Fruit fly (Drosophila melanogaster) whole organism, embryonic: ENCODE data around the gene Irk1.

Source experiments
- Bteb2 ChIP-seq: fragments of 200-800 bp; sonication (Bioruptor generic); optimal IDR thresholded peaks from 2 replicates; lab custom pipeline; 2016; ENCODE audit warnings: missing biosample characterization, missing genetic modification characterization
- CG10321 ChIP-seq: fragments of 200-800 bp; sonication (Bioruptor generic); IDR thresholded peaks from 2 replicates; pipeline ENCODE4 v1.3.6; 2022; ENCODE audit warnings: missing biosample characterization, missing genetic modification characterization
- CG11456 ChIP-seq: fragments of 200-800 bp; sonication (Bioruptor generic); IDR thresholded peaks from 3 replicates; pipeline ENCODE4 v1.3.6; 2022; ENCODE audit warnings: missing biosample characterization, missing genetic modification characterization
- CG15479 ChIP-seq: fragments of 200-800 bp; sonication (Bioruptor generic); optimal IDR thresholded peaks from 3 replicates; lab custom pipeline; 2019; ENCODE audit warnings: missing biosample characterization, mild to moderate bottlenecking, missing genetic modification characterization, moderate library complexity
- CG17912 ChIP-seq: fragments of 200-800 bp; sonication (Bioruptor generic); optimal IDR thresholded peaks from 2 replicates; lab custom pipeline; 2018; ENCODE audit warnings: missing biosample characterization, mild to moderate bottlenecking, missing genetic modification characterization
- CG30020 ChIP-seq: fragments of 200-800 bp; optimal IDR thresholded peaks from 2 replicates; lab custom pipeline; 2019; ENCODE audit warnings: missing biosample characterization, mild to moderate bottlenecking, missing genetic modification characterization, moderate library complexity
- CG3407 ChIP-seq: fragments of 200-800 bp; sonication (Bioruptor generic); optimal IDR thresholded peaks from 2 replicates; lab custom pipeline; 2018; ENCODE audit warnings: missing biosample characterization, mild to moderate bottlenecking, missing genetic modification characterization
- CG34422 ChIP-seq: fragments of 200-800 bp; sonication (Bioruptor generic); IDR thresholded peaks from 3 replicates; pipeline ENCODE4 v1.3.6; 2022; ENCODE audit warnings: missing biosample characterization, missing genetic modification characterization
- CG4282 ChIP-seq: fragments of 200-800 bp; sonication (Bioruptor generic); optimal IDR thresholded peaks from 2 replicates; lab custom pipeline; 2016; ENCODE audit warnings: missing biosample characterization, missing genetic modification characterization
- CG4404 ChIP-seq: fragments of 200-800 bp; sonication (Bioruptor generic); IDR thresholded peaks from 2 replicates; pipeline ENCODE4 v1.3.6; 2022; ENCODE audit warnings: missing biosample characterization, missing genetic modification characterization
- CG5180 ChIP-seq: fragments of 200-800 bp; sonication (Bioruptor generic); optimal IDR thresholded peaks from 3 replicates; lab custom pipeline; 2017; ENCODE audit warnings: missing biosample characterization, missing genetic modification characterization, mild to moderate bottlenecking, moderate library complexity, missing genetic modification reagents
- CG6175 ChIP-seq: fragments of 200-800 bp; sonication (Bioruptor generic); IDR thresholded peaks from 3 replicates; pipeline ENCODE4 v1.3.6; 2022; ENCODE audit warnings: missing biosample characterization, missing genetic modification characterization
- CG6254 ChIP-seq: fragments of 200-800 bp; sonication (Bioruptor generic); optimal IDR thresholded peaks from 3 replicates; lab custom pipeline; 2017; ENCODE audit warnings: mild to moderate bottlenecking, missing biosample characterization, missing genetic modification reagents, missing genetic modification characterization
- CG6689 ChIP-seq: fragments of 200-800 bp; sonication (Bioruptor generic); IDR thresholded peaks from 2 replicates; pipeline ENCODE4 v1.3.6; 2022; ENCODE audit warnings: missing biosample characterization, missing genetic modification characterization
- CG7357 ChIP-seq: fragments of 200-800 bp; sonication (Bioruptor generic); IDR thresholded peaks from 3 replicates; pipeline ENCODE4 v1.3.6; 2022; ENCODE audit warnings: missing biosample characterization, missing genetic modification characterization
- CG7745 ChIP-seq: fragments of 200-800 bp; sonication (Bioruptor generic); optimal IDR thresholded peaks from 2 replicates; lab custom pipeline; 2018; ENCODE audit warnings: missing biosample characterization, mild to moderate bottlenecking, missing genetic modification characterization, moderate library complexity
- E2f1 ChIP-seq: fragments of 200-800 bp; sonication (Bioruptor generic); IDR thresholded peaks from 2 replicates; pipeline ENCODE4 v1.3.6; 2022; ENCODE audit warnings: missing biosample characterization, missing genetic modification characterization
- HHEX ChIP-seq: fragments of 200-800 bp; sonication (Bioruptor generic); optimal IDR thresholded peaks from 3 replicates; lab custom pipeline; 2017; ENCODE audit warnings: missing biosample characterization, mild to moderate bottlenecking, missing genetic modification characterization, missing genetic modification reagents
- HLH54F ChIP-seq: fragments of 200-800 bp; sonication (Bioruptor generic); optimal IDR thresholded peaks from 3 replicates; lab custom pipeline; 2016; ENCODE audit warnings: missing biosample characterization, missing genetic modification characterization
- Hey ChIP-seq: fragments of 200-800 bp; sonication (Bioruptor generic); optimal IDR thresholded peaks from 3 replicates; lab custom pipeline; 2018; ENCODE audit warnings: missing biosample characterization, mild to moderate bottlenecking, missing genetic modification characterization
- HmgZ ChIP-seq: fragments of 200-800 bp; sonication (Bioruptor generic); optimal IDR thresholded peaks from 2 replicates; lab custom pipeline; 2018; ENCODE audit warnings: missing biosample characterization, mild to moderate bottlenecking, missing genetic modification characterization
- Lpt ChIP-seq: fragments of >200 bp; optimal IDR thresholded peaks from 2 replicates; lab custom pipeline; 2018; ENCODE audit warnings: missing biosample characterization, missing genetic modification characterization
- NK7.1 ChIP-seq: fragments of 200-800 bp; sonication (Bioruptor generic); optimal IDR thresholded peaks from 3 replicates; lab custom pipeline; 2016; ENCODE audit warnings: missing biosample characterization, missing genetic modification characterization
- Side ChIP-seq: fragments of 200-800 bp; sonication (Bioruptor generic); optimal IDR thresholded peaks from 2 replicates; lab custom pipeline; 2016; ENCODE audit warnings: missing biosample characterization, missing genetic modification characterization
- Sox100B ChIP-seq: fragments of 200-800 bp; sonication (Bioruptor generic); optimal IDR thresholded peaks from 3 replicates; lab custom pipeline; 2018; ENCODE audit warnings: missing biosample characterization, mild to moderate bottlenecking, missing genetic modification characterization
- Sry-β ChIP-seq: fragments of 200-800 bp; sonication (Bioruptor generic); optimal IDR thresholded peaks from 2 replicates; lab custom pipeline; 2018; ENCODE audit warnings: missing biosample characterization, mild to moderate bottlenecking, missing genetic modification characterization, moderate library complexity
- Ssrp ChIP-seq: fragments of 200-800 bp; sonication (Bioruptor generic); optimal IDR thresholded peaks from 2 replicates; lab custom pipeline; 2018; ENCODE audit warnings: missing biosample characterization, mild to moderate bottlenecking, missing genetic modification characterization, moderate library complexity
- ac ChIP-seq: fragments of 200-800 bp; sonication (Bioruptor generic); optimal IDR thresholded peaks from 3 replicates; lab custom pipeline; 2017; ENCODE audit warnings: missing biosample characterization, mild to moderate bottlenecking, missing genetic modification characterization
- bcd ChIP-seq: fragments of 200-800 bp; sonication (Bioruptor generic); optimal IDR thresholded peaks from 2 replicates; lab custom pipeline; 2017; ENCODE audit warnings: missing biosample characterization, mild to moderate bottlenecking, missing genetic modification characterization
- cad ChIP-seq: fragments of >200 bp; optimal IDR thresholded peaks from 2 replicates; lab custom pipeline; 2017; ENCODE audit warnings: missing biosample characterization, missing genetic modification characterization
- caup ChIP-seq: fragments of 200-800 bp; sonication (Bioruptor generic); optimal IDR thresholded peaks from 3 replicates; lab custom pipeline; 2017; ENCODE audit warnings: missing biosample characterization, mild to moderate bottlenecking, missing genetic modification characterization, moderate library complexity; ENCODE audit not compliant: severe bottlenecking
- chif ChIP-seq, 2 experiments: fragments of 200-800 bp; sonication (Bioruptor generic); optimal IDR thresholded peaks; 3 replicates each; lab custom pipeline; 2016; ENCODE audit warnings: missing biosample characterization in 2 of 2, missing genetic modification characterization in 2 of 2
- chm ChIP-seq: fragments of 200-800 bp; sonication (Bioruptor generic); IDR thresholded peaks from 2 replicates; pipeline ENCODE4 v1.3.6; 2022; ENCODE audit warnings: missing biosample characterization, missing genetic modification characterization
- corto ChIP-seq: fragments of 200-800 bp; sonication (Bioruptor generic); optimal IDR thresholded peaks from 2 replicates; lab custom pipeline; 2016; ENCODE audit warnings: missing biosample characterization, mild to moderate bottlenecking, missing genetic modification characterization, moderate library complexity
- crc ChIP-seq: fragments of 200-800 bp; sonication (Bioruptor generic); optimal IDR thresholded peaks from 2 replicates; lab custom pipeline; 2016; ENCODE audit warnings: missing biosample characterization, missing genetic modification characterization
- gfzf ChIP-seq: fragments of 200-800 bp; sonication (Bioruptor generic); optimal IDR thresholded peaks from 2 replicates; lab custom pipeline; 2016; ENCODE audit warnings: missing biosample characterization, mild to moderate bottlenecking, missing genetic modification characterization, moderate library complexity
- gro ChIP-seq: fragments of 200-800 bp; sonication (Bioruptor generic); optimal IDR thresholded peaks from 2 replicates; lab custom pipeline; 2016; ENCODE audit warnings: missing biosample characterization, missing genetic modification characterization
- gsb-n ChIP-seq: fragments of 200-800 bp; sonication (Bioruptor generic); optimal IDR thresholded peaks from 3 replicates; lab custom pipeline; 2018; ENCODE audit warnings: missing biosample characterization, mild to moderate bottlenecking, missing genetic modification characterization
- hbn ChIP-seq: fragments of 200-800 bp; sonication (Bioruptor generic); IDR thresholded peaks from 2 replicates; pipeline ENCODE4 v1.3.6; 2022; ENCODE audit warnings: missing biosample characterization, missing genetic modification characterization; ENCODE audit not compliant: partially characterized antibody
- lmd ChIP-seq: fragments of 200-800 bp; sonication (Bioruptor generic); IDR thresholded peaks from 2 replicates; pipeline ENCODE4 v1.3.6; 2022; ENCODE audit warnings: missing biosample characterization, missing genetic modification characterization
- nerfin-1 ChIP-seq: fragments of 200-800 bp; sonication (Bioruptor generic); optimal IDR thresholded peaks from 3 replicates; lab custom pipeline; 2019; ENCODE audit warnings: missing biosample characterization, mild to moderate bottlenecking, missing genetic modification characterization, moderate library complexity
- odd ChIP-seq: fragments of 200-800 bp; sonication (Bioruptor generic); optimal IDR thresholded peaks from 2 replicates; lab custom pipeline; 2017; ENCODE audit warnings: missing biosample characterization, mild to moderate bottlenecking, missing genetic modification characterization
- onecut ChIP-seq: fragments of 200-800 bp; sonication (Bioruptor generic); IDR thresholded peaks from 2 replicates; pipeline ENCODE4 v1.3.6; 2022; ENCODE audit warnings: missing biosample characterization, missing genetic modification characterization
- otp ChIP-seq: fragments of 200-800 bp; sonication (Bioruptor generic); IDR thresholded peaks from 3 replicates; pipeline ENCODE4, ENCODE4 v1.3.6; 2022; ENCODE audit warnings: missing biosample characterization, missing genetic modification characterization
- rib ChIP-seq: fragments of 200-800 bp; sonication (Bioruptor generic); IDR thresholded peaks from 2 replicates; pipeline ENCODE4 v1.3.6; 2022; ENCODE audit warnings: missing biosample characterization, missing genetic modification characterization
- sc ChIP-seq, 3 experiments: fragments of >200 bp in 2 of 3; fragments of 200-800 bp in 1 of 3; sonication (Bioruptor generic) in 1 of 3; optimal IDR thresholded peaks; 2 replicates in 2 of 3; 3 replicates in 1 of 3; lab custom pipeline; 2017; ENCODE audit warnings: mild to moderate bottlenecking in 1 of 3, missing biosample characterization in 1 of 3, missing genetic modification characterization in 1 of 3, missing genetic modification reagents in 1 of 3
- scrt ChIP-seq: fragments of 200-800 bp; sonication (Bioruptor generic); optimal IDR thresholded peaks from 2 replicates; lab custom pipeline; 2018; ENCODE audit warnings: missing biosample characterization, mild to moderate bottlenecking, missing genetic modification characterization, moderate library complexity
- unpg ChIP-seq: fragments of 200-800 bp; sonication (Bioruptor generic); optimal IDR thresholded peaks from 3 replicates; lab custom pipeline; 2018; ENCODE audit warnings: missing biosample characterization, mild to moderate bottlenecking, missing genetic modification characterization, moderate library complexity
- yki ChIP-seq: fragments of >200 bp; optimal IDR thresholded peaks from 3 replicates; lab custom pipeline; 2018

The Irk1 gene

dm6 chr3R:23156865-23157515 lies 11.1 kb upstream of the Irk1 start (continued):
- peak; percentile 51 for TF ChIP-seq cad (GFP tag; lab: Kevin White, UChicago)
- TF ChIP-seq Lpt (GFP tag; lab: Kevin White, UChicago) = no peak
- TF ChIP-seq HLH54F = no peak
- no peak for TF ChIP-seq chif (GFP tag; optimal IDR thresholded peaks at IDR 0.05; lab: Kevin White, UChicago)
- TF ChIP-seq odd = peak; percentile 62
- peak; percentile 6 for TF ChIP-seq CG3407 (GFP tag; lab: Kevin White, UChicago)
- peak; percentile 98 for TF ChIP-seq CG15479 (GFP tag; lab: Kevin White, UChicago)
- TF ChIP-seq CG17912 (GFP tag; lab: Kevin White, UChicago) = peak; percentile 22
- TF ChIP-seq CG4282 (GFP tag; lab: Kevin White, UChicago) = no peak
- TF ChIP-seq onecut = 0 out of 2 replicates have a peak, but pooled peaks have one; percentile 5
- TF ChIP-seq CG5180 = peak; percentile 42
- TF ChIP-seq rib (GFP tag; lab: Robert Waterston, UW) = peak; percentile 71; the same call in 1 of the 2 replicates

- TF ChIP-seq unpg (no peak), Hey (no peak), gfzf (GFP tag; lab: Kevin White, UChicago) (peak; percentile 55), CG30020 (tag; lab: Kevin White, UChicago) (no peak), bcd (GFP tag; lab: Kevin White, UChicago) (no peak), Bteb2 (GFP tag; lab: Kevin White, UChicago) (no peak), sc (optimal IDR thresholded peaks at IDR 0.05; lab: Kevin White, UChicago) (no peak), sc (GFP tag; optimal IDR thresholded peaks at IDR 0.05; lab: Kevin White, UChicago) (no peak), hbn (GFP tag; lab: Robert Waterston, UW) (peak; percentile 96), corto (GFP tag; lab: Kevin White, UChicago) (no peak), CG11456 (GFP tag; lab: Robert Waterston, UW) (no peak; the same call in 1 of the 3 replicates), caup (GFP tag; lab: Kevin White, UChicago) (no peak), scrt (no peak), NK7.1 (GFP tag; lab: Kevin White, UChicago) (no peak), Side (GFP tag; lab: Kevin White, UChicago) (no peak), CG7357 (GFP tag; lab: Robert Waterston, UW) (no peak), crc (GFP tag; lab: Kevin White, UChicago) (no peak), lmd (no peak; the same call in 1 of the 2 replicates), otp (GFP tag; lab: Robert Waterston, UW) (no peak), CG6175 (GFP tag; lab: Robert Waterston, UW) (no peak), cad (GFP tag; lab: Kevin White, UChicago) (no peak), CG10321 (GFP tag; lab: Robert Waterston, UW) (no peak), nerfin-1 (tag; lab: Kevin White, UChicago) (no peak), CG7745 (no peak), gsb-n (tag; lab: Kevin White, UChicago) (no peak), CG6689 (GFP tag; lab: Robert Waterston, UW) (no peak), chm (GFP tag; lab: Robert Waterston, UW) (no peak), ac (GFP tag; lab: Kevin White, UChicago) (no peak), Sox100B (GFP tag; lab: Kevin White, UChicago) (no peak), HHEX (GFP tag; lab: Kevin White, UChicago) (no peak), CG6254 (GFP tag; lab: Kevin White, UChicago) (no peak), Sry-β (GFP tag; lab: Kevin White, UChicago) (no peak), yki (no peak), CG4404 (GFP tag; lab: Robert Waterston, UW) (no peak), HmgZ (peak; percentile 74), gro (peak; percentile 54), Ssrp (tag; lab: Kevin White, UChicago) (no peak), E2f1 (GFP tag; lab: Robert Waterston, UW) (peak; percentile 75), CG34422 (peak; percentile 37; the same call in 2 of the 3 replicates)
Observed at dm6 chr3R:23157664-23158151, 10.4 kb upstream of the Irk1 start, which contains the start of gene unk. TSS of gene unk (minus strand) at chr3R:23157862.
